Fruit fly (Drosophila melanogaster): ENCODE measurements around the gene CG31659.

CG31659 gene

dm6 chr2L:1387811-1388210 is 28.2 kb upstream of the CG31659 start:
- TF ChIP-seq foxo (GFP tag; optimal IDR thresholded peaks at IDR 0.05) (peak in 1 of 2 experiments; percentile 12), rgr (GFP tag; optimal IDR thresholded peaks at IDR 0.05) (no peak), ey (GFP tag; optimal IDR thresholded peaks at IDR 0.05) (peak; percentile 1), tai (GFP tag; optimal IDR thresholded peaks at IDR 0.05) (no peak), h (GFP tag; optimal IDR thresholded peaks at IDR 0.05) (peak; percentile 14), dl (GFP tag; optimal IDR thresholded peaks at IDR 0.05; ENCODE audit: insufficient read depth in 1 of 2, partially characterized antibody in 2 of 2) (no peak)

dm6 chr2L:1386512-1386911 is 26.9 kb upstream of the CG31659 start:
- TF ChIP-seq Sp1 (GFP tag; optimal IDR thresholded peaks at IDR 0.05) (no peak), Vsx2 (GFP tag; optimal IDR thresholded peaks at IDR 0.05; ENCODE audit: partially characterized antibody) (no peak), Dif (GFP tag; optimal IDR thresholded peaks at IDR 0.05; ENCODE audit: partially characterized antibody) (no peak), CrebA (GFP tag; optimal IDR thresholded peaks at IDR 0.05; ENCODE audit: borderline replicate concordance) (no peak), ey (GFP tag; optimal IDR thresholded peaks at IDR 0.05) (no peak)

dm6 chr2L:1377635-1378034 is 18.0 kb upstream of the CG31659 start:
- TF ChIP-seq CrebA (GFP tag; optimal IDR thresholded peaks at IDR 0.05; ENCODE audit: borderline replicate concordance) (no peak), foxo (GFP tag; optimal IDR thresholded peaks at IDR 0.05) (peak in 1 of 2 experiments; percentile 4)

dm6 chr2L:1367696-1368095 is 8.1 kb upstream of the CG31659 start, which contains the start of gene CG14346:
Gene CG14346, plus strand, starts transcription at chr2L:1367996.
- TF ChIP-seq sage (GFP tag; optimal IDR thresholded peaks at IDR 0.05) (no peak), Mio (GFP tag; optimal IDR thresholded peaks at IDR 0.05) (no peak), Vsx2 (GFP tag; optimal IDR thresholded peaks at IDR 0.05; ENCODE audit: partially characterized antibody) (no peak), rgr (GFP tag; optimal IDR thresholded peaks at IDR 0.05) (no peak), OdsH (GFP tag; optimal IDR thresholded peaks at IDR 0.05) (no peak), GATAd (GFP tag; optimal IDR thresholded peaks at IDR 0.05) (no peak), Myc (optimal IDR thresholded peaks at IDR 0.05) (no peak), Jra (GFP tag; optimal IDR thresholded peaks at IDR 0.05) (no peak), Abd-B (GFP tag; optimal IDR thresholded peaks at IDR 0.05) (no peak), Hr78 (GFP tag; optimal IDR thresholded peaks at IDR 0.05) (no peak), tai (GFP tag; optimal IDR thresholded peaks at IDR 0.05) (no peak), Rel (GFP tag; optimal IDR thresholded peaks at IDR 0.05) (no peak), Rel (tag; optimal IDR thresholded peaks at IDR 0.05) (no peak), pan (optimal IDR thresholded peaks at IDR 0.05) (no peak), N (GFP tag; optimal IDR thresholded peaks at IDR 0.05) (no peak), ey (GFP tag; optimal IDR thresholded peaks at IDR 0.05) (no peak)

dm6 chr2L:1365037-1365436 is 5.4 kb upstream of the CG31659 start:
- TF ChIP-seq Dfd (GFP tag; optimal IDR thresholded peaks at IDR 0.05) (peak; percentile 88), br (GFP tag; optimal IDR thresholded peaks at IDR 0.05) (no peak), sage (GFP tag; optimal IDR thresholded peaks at IDR 0.05) (no peak)

dm6 chr2L:1361771-1362632 is 2.4 kb upstream of the CG31659 start, which contains the start of gene NLaz:
Gene NLaz, minus strand, starts transcription at chr2L:1361821.
- TF ChIP-seq Myc (optimal IDR thresholded peaks at IDR 0.05) (no peak), fru (GFP tag; optimal IDR thresholded peaks at IDR 0.05) (no peak), pan (optimal IDR thresholded peaks at IDR 0.05) (no peak), Vsx2 (GFP tag; optimal IDR thresholded peaks at IDR 0.05; ENCODE audit: partially characterized antibody) (no peak), Hr83 (GFP tag; optimal IDR thresholded peaks at IDR 0.05; ENCODE audit: poor library complexity, severe bottlenecking) (peak; percentile 84), OdsH (GFP tag; optimal IDR thresholded peaks at IDR 0.05) (peak; percentile 32), N (GFP tag; optimal IDR thresholded peaks at IDR 0.05) (no peak), Jra (GFP tag; optimal IDR thresholded peaks at IDR 0.05) (no peak), dsf (GFP tag; optimal IDR thresholded peaks at IDR 0.05; ENCODE audit: borderline replicate concordance) (no peak), foxo (GFP tag; optimal IDR thresholded peaks at IDR 0.05) (peak in 1 of 2 experiments; percentile 66), ey (GFP tag; optimal IDR thresholded peaks at IDR 0.05) (peak; percentile 25), sv (GFP tag; optimal IDR thresholded peaks at IDR 0.05) (peak; percentile 11), rgr (GFP tag; optimal IDR thresholded peaks at IDR 0.05) (peak; percentile 67), Hnf4 (GFP tag; optimal IDR thresholded peaks at IDR 0.05) (peak; percentile 0), woc (GFP tag; optimal IDR thresholded peaks at IDR 0.05) (no peak), HLH106 (tag; optimal IDR thresholded peaks at IDR 0.05) (peak; percentile 6), usp (GFP tag; optimal IDR thresholded peaks at IDR 0.05) (no peak), Rel (GFP tag; optimal IDR thresholded peaks at IDR 0.05) (no peak), Rel (tag; optimal IDR thresholded peaks at IDR 0.05) (no peak), dl (GFP tag; optimal IDR thresholded peaks at IDR 0.05; ENCODE audit: insufficient read depth in 1 of 2, partially characterized antibody in 2 of 2) (no peak), lola (GFP tag; optimal IDR thresholded peaks at IDR 0.05) (no peak), jim (GFP tag; optimal IDR thresholded peaks at IDR 0.05) (peak; percentile 6), h (GFP tag; optimal IDR thresholded peaks at IDR 0.05) (peak; percentile 34), sage (GFP tag; optimal IDR thresholded peaks at IDR 0.05) (no peak)
